Worm (Caenorhabditis elegans) whole organism, L4 larva: Measurements from ENCODE around the gene ins-9.

Experiments
- cey-2 ChIP-seq: sonication (generic microtip); optimal IDR thresholded peaks from 3 replicates; lab custom pipeline; 2017; ENCODE audit warnings: missing genetic modification characterization, mild to moderate bottlenecking, missing compliant biosample characterization, antibody characterized with exemption, borderline replicate concordance; ENCODE audit not compliant: insufficient read depth
- egl-27 ChIP-seq: sonication (generic microtip); optimal IDR thresholded peaks from 3 replicates; lab custom pipeline; 2017; ENCODE audit warnings: missing biosample characterization, missing genetic modification reagents, missing genetic modification characterization

ce11 chrX:8835405-8835804, 31.1 kb downstream of the ins-9 start, which contains the start of gene sec-15:
- TF ChIP-seq egl-27 (tag; lab: Kevin White, UChicago), result no peak
- TF ChIP-seq cey-2, result no peak
